Worm (Caenorhabditis elegans) whole organism, late embryonic: ENCODE measurements around the gene F53C11.5.

ENCODE experiments used
- ama-1 ChIP-seq: fragments of 150-350 bp; optimal IDR thresholded peaks from 2 replicates; lab custom pipeline; 2014
- ets-4 ChIP-seq: sonication (generic microtip); optimal IDR thresholded peaks from 2 replicates; lab custom pipeline; 2016; ENCODE audit warnings: missing genetic modification characterization, missing compliant biosample characterization
- fkh-6 ChIP-seq: sonication (generic microtip); optimal IDR thresholded peaks from 2 replicates; lab custom pipeline; 2016; ENCODE audit warnings: missing genetic modification characterization, missing compliant biosample characterization
- madf-2 ChIP-seq: sonication (generic microtip); optimal IDR thresholded peaks from 2 replicates; lab custom pipeline; 2017; ENCODE audit warnings: missing genetic modification characterization, missing compliant biosample characterization
- nhr-11 ChIP-seq: fragments of 150-350 bp; optimal IDR thresholded peaks from 2 replicates; lab custom pipeline; 2014; ENCODE audit warnings: missing biosample characterization, missing genetic modification characterization
- ref-2 ChIP-seq: sonication (generic microtip); optimal IDR thresholded peaks from 2 replicates; lab custom pipeline; 2016; ENCODE audit warnings: missing genetic modification characterization, missing compliant biosample characterization
- rnt-1 ChIP-seq: sonication (generic microtip); optimal IDR thresholded peaks from 2 replicates; lab custom pipeline; 2016; ENCODE audit warnings: missing genetic modification characterization, missing compliant biosample characterization
- syd-9 ChIP-seq: sonication (generic microtip); optimal IDR thresholded peaks from 2 replicates; lab custom pipeline; 2016; ENCODE audit warnings: mild to moderate bottlenecking, missing genetic modification characterization, moderate library complexity, missing compliant biosample characterization

- no peak for TF ChIP-seq nhr-11 (tag; lab: Kevin White, UChicago)
- no peak for TF ChIP-seq madf-2
- no peak for TF ChIP-seq rnt-1
- TF ChIP-seq ref-2: no peak
- no peak for TF ChIP-seq ama-1
- TF ChIP-seq ets-4 (tag; lab: Kevin White, UChicago): no peak
- TF ChIP-seq fkh-6: no peak
- TF ChIP-seq syd-9 (tag; lab: Kevin White, UChicago): no peak
Measured at ce11 chrV:13840909-13841308, 53.6 kb downstream of the F53C11.5 start, which contains the start of gene srx-17.
